Worm (Caenorhabditis elegans): Measurements from ENCODE around the gene nlp-82.

DNA sequence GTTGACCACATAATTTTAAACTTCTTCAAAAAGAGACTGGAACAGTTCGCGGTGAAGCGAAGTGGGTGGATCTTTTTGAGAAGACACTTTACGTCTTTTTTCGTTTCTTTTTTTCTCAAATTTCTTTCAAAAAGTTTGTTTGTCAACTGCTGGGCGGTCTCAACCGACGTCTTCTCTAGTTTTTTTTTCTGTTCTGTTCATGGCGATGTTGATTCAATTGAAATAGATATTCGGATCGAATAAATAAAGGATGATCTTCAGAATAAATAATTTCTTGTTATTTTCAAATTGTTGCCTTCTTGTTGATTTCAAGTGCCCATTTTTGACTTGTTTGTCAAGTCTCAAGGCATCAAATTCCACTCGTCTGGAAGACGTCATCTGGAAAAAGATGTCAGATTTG, 3.7 kb downstream of the nlp-82 start, which contains the start of gene T26C5.4:
- TF ChIP-seq W03F9.2 (tag; optimal IDR thresholded peaks at IDR 0.05) = no peak
- TF ChIP-seq him-1 (tag; optimal IDR thresholded peaks at IDR 0.05) = no peak
